Worm (Caenorhabditis elegans) whole organism, young adult: ENCODE data around the gene Y39A1A.17.

ENCODE experiments used
- B0035.1 ChIP-seq: sonication (generic microtip); optimal IDR thresholded peaks from 2 replicates; lab custom pipeline; 2016; ENCODE audit warnings: missing genetic modification characterization, mild to moderate bottlenecking, missing compliant biosample characterization, missing genotype, missing genetic modification reagents
- C17E4.6 ChIP-seq: fragments of 200-800 bp; sonication (Bioruptor generic); IDR thresholded peaks from 2 replicates; pipeline ENCODE4 v1.3.6; 2022; ENCODE audit warnings: missing genetic modification reagents, missing genetic modification characterization, missing compliant biosample characterization
- D2030.7 ChIP-seq: fragments of 200-800 bp; sonication (Bioruptor generic); IDR thresholded peaks from 2 replicates; pipeline ENCODE4 v1.3.6; 2022; ENCODE audit warnings: missing genetic modification reagents, missing genetic modification characterization, missing compliant biosample characterization
- F33H1.4 ChIP-seq: fragments of 200-800 bp; sonication (Bioruptor generic); IDR thresholded peaks from 2 replicates; pipeline ENCODE4 v1.3.6; 2022; ENCODE audit warnings: missing genetic modification reagents, missing genetic modification characterization, missing compliant biosample characterization
- F37B4.10 ChIP-seq: fragments of 200-800 bp; sonication (Bioruptor generic); IDR thresholded peaks from 2 replicates; pipeline ENCODE4 v1.3.6; 2022; ENCODE audit warnings: missing genetic modification characterization, missing compliant biosample characterization
- aptf-3 ChIP-seq: fragments of 200-800 bp; sonication (Bioruptor generic); IDR thresholded peaks from 2 replicates; pipeline ENCODE4 v1.3.6; 2022; ENCODE audit warnings: missing genetic modification characterization, missing compliant biosample characterization
- attf-6 ChIP-seq: fragments of 200-800 bp; sonication (Bioruptor generic); IDR thresholded peaks from 2 replicates; pipeline ENCODE4 v1.3.6; 2022; ENCODE audit warnings: missing genetic modification reagents, missing genetic modification characterization, missing compliant biosample characterization
- ceh-100 ChIP-seq: fragments of 200-800 bp; sonication (Bioruptor generic); IDR thresholded peaks from 2 replicates; pipeline ENCODE4 v1.3.6; 2022; ENCODE audit warnings: missing genetic modification reagents, missing genetic modification characterization, missing compliant biosample characterization
- ceh-79 ChIP-seq: sonication (generic microtip); optimal IDR thresholded peaks from 2 replicates; lab custom pipeline; 2017; ENCODE audit warnings: mild to moderate bottlenecking, missing genetic modification characterization, missing compliant biosample characterization
- ceh-91 ChIP-seq: fragments of 200-800 bp; sonication (Bioruptor generic); IDR thresholded peaks from 2 replicates; pipeline ENCODE4 v1.3.6; 2022; ENCODE audit warnings: missing genetic modification reagents, missing genetic modification characterization, missing compliant biosample characterization
- die-1 ChIP-seq: sonication (generic microtip); optimal IDR thresholded peaks from 2 replicates; lab custom pipeline; 2016; ENCODE audit warnings: missing genotype, mild to moderate bottlenecking, missing genetic modification characterization, missing compliant biosample characterization
- dox-1 ChIP-seq: fragments of 200-800 bp; sonication (Bioruptor generic); IDR thresholded peaks from 2 replicates; pipeline ENCODE4 v1.3.6; 2022; ENCODE audit warnings: missing genetic modification reagents, missing genetic modification characterization, missing compliant biosample characterization
- dpl-1 ChIP-seq: fragments of 150-350 bp; optimal IDR thresholded peaks from 2 replicates; lab custom pipeline; 2014; ENCODE audit warnings: missing biosample characterization, missing genetic modification reagents, missing genetic modification characterization
- efl-1 ChIP-seq: fragments of 150-350 bp; optimal IDR thresholded peaks from 2 replicates; lab custom pipeline; 2014; ENCODE audit warnings: missing biosample characterization, missing genetic modification reagents, missing genetic modification characterization
- egl-44 ChIP-seq: fragments of 200-800 bp; sonication (Bioruptor generic); IDR thresholded peaks from 2 replicates; pipeline ENCODE4 v1.3.6; 2022; ENCODE audit warnings: missing genetic modification reagents, missing genetic modification characterization, missing compliant biosample characterization
- ekl-4 ChIP-seq: fragments of 200-800 bp; sonication (Bioruptor generic); IDR thresholded peaks from 2 replicates; pipeline ENCODE4 v1.3.6; 2022; ENCODE audit warnings: missing genetic modification reagents, missing genetic modification characterization, missing compliant biosample characterization
- fkh-3 ChIP-seq: sonication (generic microtip); optimal IDR thresholded peaks from 2 replicates; lab custom pipeline; 2016; ENCODE audit warnings: mild to moderate bottlenecking, missing genetic modification characterization, missing compliant biosample characterization
- gei-17 ChIP-seq: fragments of 200-800 bp; sonication (Bioruptor generic); optimal IDR thresholded peaks from 2 replicates; lab custom pipeline; 2018; ENCODE audit warnings: mild to moderate bottlenecking, missing genetic modification characterization, missing compliant biosample characterization
- hsf-1 ChIP-seq: fragments of 200-800 bp; sonication (Bioruptor generic); IDR thresholded peaks from 2 replicates; pipeline ENCODE4 v1.3.6; 2022; ENCODE audit warnings: missing genetic modification reagents, missing genetic modification characterization, missing compliant biosample characterization
- let-607 ChIP-seq, 2 experiments: fragments of 200-800 bp in 1 of 2; sonication (Bioruptor generic) in 1 of 2; sonication (generic microtip) in 1 of 2; optimal IDR thresholded peaks; 2 replicates each; lab custom pipeline; 2016 to 2018; ENCODE audit warnings: mild to moderate bottlenecking in 2 of 2, missing compliant biosample characterization in 2 of 2, missing genetic modification characterization in 2 of 2, moderate library complexity in 2 of 2, missing genotype in 1 of 2
- lin-35 ChIP-seq, 3 experiments: fragments of 150-350 bp in 2 of 3; sonication (generic microtip) in 1 of 3; optimal IDR thresholded peaks; 2 replicates each; lab custom pipeline; 2014 to 2018; ENCODE audit warnings: missing biosample characterization in 3 of 3, missing genetic modification characterization in 3 of 3, missing genetic modification reagents in 3 of 3
- lin-54 ChIP-seq: fragments of 200-800 bp; sonication (Bioruptor generic); optimal IDR thresholded peaks from 2 replicates; lab custom pipeline; 2018; ENCODE audit warnings: mild to moderate bottlenecking, missing genetic modification characterization, missing compliant biosample characterization
- lsl-1 ChIP-seq: fragments of 200-800 bp; sonication (Bioruptor generic); optimal IDR thresholded peaks from 2 replicates; lab custom pipeline; 2018; ENCODE audit warnings: mild to moderate bottlenecking, missing genetic modification characterization, moderate library complexity, missing compliant biosample characterization
- madf-6 ChIP-seq: fragments of 200-800 bp; sonication (Bioruptor generic); IDR thresholded peaks from 2 replicates; pipeline ENCODE4 v1.3.6; 2022; ENCODE audit warnings: missing genetic modification reagents, missing genetic modification characterization, missing compliant biosample characterization
- mcd-1 ChIP-seq: fragments of 200-800 bp; sonication (Bioruptor generic); IDR thresholded peaks from 2 replicates; pipeline ENCODE4 v1.3.6; 2022; ENCODE audit warnings: missing genetic modification reagents, missing genetic modification characterization, missing compliant biosample characterization
- nfya-1 ChIP-seq: sonication (generic microtip); optimal IDR thresholded peaks from 2 replicates; lab custom pipeline; 2017; ENCODE audit warnings: antibody characterized with exemption, missing compliant biosample characterization, missing genetic modification characterization, borderline replicate concordance; ENCODE audit not compliant: insufficient read depth
- nhr-90 ChIP-seq: sonication (generic microtip); optimal IDR thresholded peaks from 2 replicates; lab custom pipeline; 2016; ENCODE audit warnings: missing genotype, mild to moderate bottlenecking, missing genetic modification characterization, missing compliant biosample characterization
- rcor-1 ChIP-seq: fragments of 200-800 bp; sonication (Bioruptor generic); IDR thresholded peaks from 2 replicates; pipeline ENCODE4 v1.3.6; 2022; ENCODE audit warnings: missing genetic modification reagents, missing genetic modification characterization, missing compliant biosample characterization
- snpc-1.3 ChIP-seq: sonication (generic microtip); optimal IDR thresholded peaks from 2 replicates; lab custom pipeline; 2017; ENCODE audit warnings: missing genetic modification characterization, mild to moderate bottlenecking, missing compliant biosample characterization, antibody characterized with exemption, moderate library complexity, missing genotype, missing genetic modification reagents; ENCODE audit not compliant: insufficient read depth
- sptf-2 ChIP-seq: fragments of 200-800 bp; sonication (Bioruptor generic); optimal IDR thresholded peaks from 2 replicates; lab custom pipeline; 2018; ENCODE audit warnings: mild to moderate bottlenecking, missing genetic modification characterization, missing compliant biosample characterization
- unc-130 ChIP-seq: sonication (generic microtip); optimal IDR thresholded peaks from 2 replicates; lab custom pipeline; 2016; ENCODE audit warnings: missing genetic modification reagents, missing genetic modification characterization, missing compliant biosample characterization
- zfh-2 ChIP-seq: fragments of 200-800 bp; sonication (Bioruptor generic); conservative IDR thresholded peaks from 2 replicates; pipeline ENCODE4 v1.3.6; 2022; ENCODE audit warnings: missing genetic modification reagents, missing genetic modification characterization, missing compliant biosample characterization
- zim-3 ChIP-seq: sonication (generic microtip); optimal IDR thresholded peaks from 2 replicates; lab custom pipeline; 2017; ENCODE audit warnings: mild to moderate bottlenecking, missing genetic modification characterization, moderate library complexity, missing compliant biosample characterization
- ztf-18 ChIP-seq: sonication (generic microtip); optimal IDR thresholded peaks from 2 replicates; lab custom pipeline; 2016; ENCODE audit warnings: missing genotype, mild to moderate bottlenecking, missing genetic modification characterization, missing compliant biosample characterization
- ztf-22 ChIP-seq: fragments of 200-800 bp; sonication (Bioruptor generic); optimal IDR thresholded peaks from 2 replicates; lab custom pipeline; 2018; ENCODE audit warnings: mild to moderate bottlenecking, missing genetic modification characterization, moderate library complexity, missing compliant biosample characterization
- ztf-28 ChIP-seq: fragments of 200-800 bp; sonication (Bioruptor generic); IDR thresholded peaks from 2 replicates; pipeline ENCODE4 v1.3.6; 2022; ENCODE audit warnings: missing genetic modification reagents, missing genetic modification characterization, missing compliant biosample characterization
- ztf-6 ChIP-seq: fragments of 200-800 bp; sonication (Bioruptor generic); IDR thresholded peaks from 2 replicates; pipeline ENCODE4 v1.3.6; 2022; ENCODE audit warnings: missing genetic modification reagents, missing genetic modification characterization, missing compliant biosample characterization

Y39A1A.17 gene

DNA sequence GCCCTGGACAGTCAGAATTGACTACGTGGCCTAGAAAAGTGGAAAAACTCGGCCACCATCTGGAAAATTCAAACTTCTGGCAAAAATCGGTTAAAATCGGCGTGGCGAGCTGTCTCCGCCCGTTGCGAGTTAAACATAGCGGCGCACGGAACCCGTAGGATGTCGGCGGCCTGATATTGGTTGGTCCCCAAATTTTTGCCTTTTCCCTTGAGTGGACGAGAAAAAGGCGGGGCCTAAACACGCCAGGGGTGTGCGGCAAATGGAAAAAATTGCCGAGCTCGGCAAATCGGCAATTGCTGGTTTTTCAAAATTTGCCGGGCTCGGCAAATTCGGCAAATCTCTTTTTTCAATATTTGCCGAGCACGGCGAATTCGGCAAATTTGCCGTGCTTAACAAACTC, 42.4 kb upstream of the Y39A1A.17 start (continued):
- TF ChIP-seq madf-6 (GFP tag; lab: Robert Waterston, UW) (peak; percentile 79), zim-3 (tag; lab: Kevin White, UChicago) (no peak), egl-44 (GFP tag; lab: Robert Waterston, UW) (peak; percentile 21; the same call in 1 of the 2 replicates), lin-35 (GFP tag; optimal IDR thresholded peaks at IDR 0.05; lab: Kevin White, UChicago) (no peak), snpc-1.3 (peak; percentile 5), nhr-90 (tag; lab: Kevin White, UChicago) (no peak), C17E4.6 (GFP tag; lab: Robert Waterston, UW) (0 out of 2 replicates have a peak, but pooled peaks have one; percentile 30), ztf-22 (GFP tag; lab: Kevin White, UChicago) (no peak), ztf-28 (GFP tag; lab: Robert Waterston, UW) (no peak), nfya-1 (tag; lab: Kevin White, UChicago) (no peak), hsf-1 (GFP tag; lab: Robert Waterston, UW) (peak; percentile 67), B0035.1 (tag; lab: Kevin White, UChicago) (no peak), ceh-79 (tag; lab: Kevin White, UChicago) (no peak), die-1 (tag; lab: Kevin White, UChicago) (no peak), attf-6 (0 out of 2 replicates have a peak, but pooled peaks have one; percentile 54), fkh-3 (tag; lab: Kevin White, UChicago) (no peak), gei-17 (GFP tag; lab: Kevin White, UChicago) (no peak), ztf-18 (tag; lab: Kevin White, UChicago) (no peak), rcor-1 (GFP tag; lab: Robert Waterston, UW) (peak; percentile 56; the same call in 1 of the 2 replicates)
- TF ChIP-seq, all 124 proteins: peak for 25

- TF ChIP-seq dpl-1: no peak
- no peak for TF ChIP-seq ztf-18 (tag; lab: Kevin White, UChicago)
- TF ChIP-seq ztf-6: no peak
- TF ChIP-seq ekl-4 (GFP tag; lab: Robert Waterston, UW): 0 out of 2 replicates have a peak, but pooled peaks have one; percentile 20
- peak; percentile 34; the same call in 1 of the 2 replicates for TF ChIP-seq D2030.7 (GFP tag; lab: Robert Waterston, UW)
- peak; percentile 49 for TF ChIP-seq F33H1.4 (GFP tag; lab: Robert Waterston, UW)
- peak; percentile 61 for TF ChIP-seq madf-6 (GFP tag; lab: Robert Waterston, UW)
- 0 out of 2 replicates have a peak, but pooled peaks have one; percentile 19 for TF ChIP-seq dox-1
- peak; percentile 78 for TF ChIP-seq lsl-1
- no peak for TF ChIP-seq F37B4.10 (GFP tag; lab: Robert Waterston, UW)
- 0 out of 2 replicates have a peak, but pooled peaks have one; percentile 13 for TF ChIP-seq mcd-1
- peak; percentile 33; the same call in 1 of the 2 replicates for TF ChIP-seq ceh-91 (GFP tag; lab: Robert Waterston, UW)
Measured at ce11 chrIII:10730510-10730909, 39.6 kb upstream of the Y39A1A.17 start, which contains the start of gene tat-3. Gene tat-3, minus strand, starts transcription at chrIII:10730705.

ce11 chrIII:10721056-10721455, 30.1 kb upstream of the Y39A1A.17 start:
- TF ChIP-seq lin-54 (GFP tag; lab: Kevin White, UChicago): peak; percentile 46
- TF ChIP-seq ceh-100: peak; percentile 35; the same call in 1 of the 2 replicates
- TF ChIP-seq lsl-1: peak; percentile 18
- no peak for TF ChIP-seq sptf-2 (GFP tag; lab: Kevin White, UChicago)
- TF ChIP-seq efl-1 (GFP tag; lab: Kevin White, UChicago): peak; percentile 47
- TF ChIP-seq zfh-2 (GFP tag; lab: Robert Waterston, UW): no peak
- peak; percentile 39 for TF ChIP-seq dpl-1
- TF ChIP-seq let-607 (tag; optimal IDR thresholded peaks at IDR 0.05; lab: Kevin White, UChicago): no peak
- TF ChIP-seq ztf-18 (tag; lab: Kevin White, UChicago): no peak
- TF ChIP-seq aptf-3 (GFP tag; lab: Robert Waterston, UW): no peak
- no peak for TF ChIP-seq unc-130 (GFP tag; lab: Kevin White, UChicago)
- 0 out of 2 replicates have a peak, but pooled peaks have one; percentile 7 for TF ChIP-seq F33H1.4 (GFP tag; lab: Robert Waterston, UW)
